Worm (Caenorhabditis elegans) whole organism, mixed stage, embryonic: ENCODE data around the gene C18G1.7.

ENCODE experiments used
- M03D4.4 ChIP-seq: sonication (generic microtip); optimal IDR thresholded peaks from 2 replicates; lab custom pipeline; 2017; ENCODE audit warnings: mild to moderate bottlenecking, missing genetic modification characterization, missing compliant biosample characterization
- blmp-1 ChIP-seq: fragments of 150-350 bp; optimal IDR thresholded peaks from 2 replicates; lab custom pipeline; 2014; ENCODE audit warnings: missing biosample characterization, missing genetic modification characterization
- ceh-39 ChIP-seq: fragments of 150-350 bp; optimal IDR thresholded peaks from 2 replicates; lab custom pipeline; 2014; ENCODE audit warnings: missing biosample characterization, missing genetic modification characterization
- ceh-43 ChIP-seq: fragments of 200-800 bp; sonication (Bioruptor generic); optimal IDR thresholded peaks from 2 replicates; lab custom pipeline; 2018; ENCODE audit warnings: mild to moderate bottlenecking, missing genetic modification characterization, moderate library complexity, missing compliant biosample characterization
- ceh-83 ChIP-seq: fragments of 200-800 bp; sonication (Bioruptor generic); optimal IDR thresholded peaks from 2 replicates; lab custom pipeline; 2018; ENCODE audit warnings: mild to moderate bottlenecking, missing genetic modification characterization, missing compliant biosample characterization
- ces-1 ChIP-seq: fragments of 150-350 bp; optimal IDR thresholded peaks from 2 replicates; lab custom pipeline; 2014; ENCODE audit warnings: missing biosample characterization, missing genetic modification reagents, missing genetic modification characterization
- cnd-1 ChIP-seq: fragments of 200-800 bp; sonication (Bioruptor generic); optimal IDR thresholded peaks from 2 replicates; lab custom pipeline; 2018; ENCODE audit warnings: mild to moderate bottlenecking, missing genetic modification characterization, missing compliant biosample characterization
- drap-1 ChIP-seq: fragments of 200-800 bp; sonication (Bioruptor generic); optimal IDR thresholded peaks from 3 replicates; lab custom pipeline; 2018; ENCODE audit warnings: mild to moderate bottlenecking, missing genetic modification characterization, missing compliant biosample characterization
- elt-1 ChIP-seq: sonication (generic microtip); optimal IDR thresholded peaks from 2 replicates; lab custom pipeline; 2017; ENCODE audit warnings: missing genetic modification characterization, mild to moderate bottlenecking, missing compliant biosample characterization, antibody characterized with exemption, moderate library complexity, borderline replicate concordance; ENCODE audit not compliant: insufficient read depth
- flh-1 ChIP-seq: fragments of 200-800 bp; sonication (Bioruptor generic); optimal IDR thresholded peaks from 2 replicates; lab custom pipeline; 2018; ENCODE audit warnings: mild to moderate bottlenecking, missing genetic modification characterization, moderate library complexity, missing compliant biosample characterization
- ham-2 ChIP-seq: fragments of 200-800 bp; sonication (Bioruptor generic); optimal IDR thresholded peaks from 2 replicates; lab custom pipeline; 2018; ENCODE audit warnings: mild to moderate bottlenecking, missing genetic modification characterization, missing compliant biosample characterization
- hlh-1 ChIP-seq: fragments of 150-350 bp; optimal IDR thresholded peaks from 2 replicates; lab custom pipeline; 2014; ENCODE audit warnings: missing biosample characterization, missing genetic modification reagents, missing genetic modification characterization
- lin-13 ChIP-seq: fragments of 150-350 bp; optimal IDR thresholded peaks from 2 replicates; lab custom pipeline; 2014; ENCODE audit warnings: missing biosample characterization, missing genetic modification characterization
- lin-32 ChIP-seq: fragments of 200-800 bp; sonication (Bioruptor generic); optimal IDR thresholded peaks from 2 replicates; lab custom pipeline; 2018; ENCODE audit warnings: mild to moderate bottlenecking, missing genetic modification characterization, missing compliant biosample characterization
- lsy-2 ChIP-seq: fragments of 150-350 bp; optimal IDR thresholded peaks from 2 replicates; lab custom pipeline; 2014; ENCODE audit warnings: missing biosample characterization, missing genetic modification characterization
- mab-5 ChIP-seq: fragments of 150-350 bp; optimal IDR thresholded peaks from 2 replicates; lab custom pipeline; 2014; ENCODE audit warnings: missing biosample characterization, missing genetic modification characterization
- mep-1 ChIP-seq: fragments of 150-350 bp; optimal IDR thresholded peaks from 2 replicates; lab custom pipeline; 2017; ENCODE audit warnings: missing biosample characterization, missing genetic modification reagents, missing genetic modification characterization, inconsistent platforms
- mls-2 ChIP-seq: sonication (generic microtip); optimal IDR thresholded peaks from 2 replicates; lab custom pipeline; 2016; ENCODE audit warnings: mild to moderate bottlenecking, missing genetic modification characterization, moderate library complexity, missing compliant biosample characterization
- nhr-12 ChIP-seq: fragments of 150-350 bp; optimal IDR thresholded peaks from 2 replicates; lab custom pipeline; 2014; ENCODE audit warnings: missing biosample characterization, missing genetic modification characterization
- nhr-2 ChIP-seq: fragments of 150-350 bp; optimal IDR thresholded peaks from 2 replicates; lab custom pipeline; 2014; ENCODE audit warnings: missing biosample characterization, missing genetic modification characterization
- nhr-28 ChIP-seq: fragments of 150-350 bp; optimal IDR thresholded peaks from 2 replicates; lab custom pipeline; 2014; ENCODE audit warnings: missing biosample characterization, missing genetic modification characterization
- nhr-76 ChIP-seq: sonication (generic microtip); optimal IDR thresholded peaks from 2 replicates; lab custom pipeline; 2017; ENCODE audit warnings: missing biosample characterization, missing genetic modification characterization
- pha-4 ChIP-seq: fragments of 150-350 bp; optimal IDR thresholded peaks from 2 replicates; lab custom pipeline; 2018; ENCODE audit warnings: missing biosample characterization, missing genetic modification reagents, missing genetic modification characterization
- sem-2 ChIP-seq: fragments of 200-800 bp; sonication (Bioruptor generic); optimal IDR thresholded peaks from 2 replicates; lab custom pipeline; 2018; ENCODE audit warnings: mild to moderate bottlenecking, missing genetic modification characterization, missing compliant biosample characterization
- snpc-4 ChIP-seq: fragments of 150-350 bp; optimal IDR thresholded peaks from 2 replicates; lab custom pipeline; 2014; ENCODE audit warnings: missing biosample characterization, missing genetic modification characterization
- sptf-1 ChIP-seq: sonication (generic microtip); optimal IDR thresholded peaks from 2 replicates; lab custom pipeline; 2017; ENCODE audit warnings: mild to moderate bottlenecking, missing genetic modification characterization, moderate library complexity, missing compliant biosample characterization
- tbx-8 ChIP-seq: fragments of 200-800 bp; sonication (Bioruptor generic); optimal IDR thresholded peaks from 2 replicates; lab custom pipeline; 2018; ENCODE audit warnings: mild to moderate bottlenecking, missing genetic modification characterization, moderate library complexity, missing compliant biosample characterization
- unc-120 ChIP-seq: sonication (generic microtip); optimal IDR thresholded peaks from 2 replicates; lab custom pipeline; 2017; ENCODE audit warnings: missing genetic modification characterization, missing compliant biosample characterization; ENCODE audit not compliant: poor library complexity, severe bottlenecking
- unc-39 ChIP-seq: fragments of 150-350 bp; optimal IDR thresholded peaks from 2 replicates; lab custom pipeline; 2014; ENCODE audit warnings: missing biosample characterization, missing genetic modification characterization
- unc-62 ChIP-seq: fragments of 150-350 bp; optimal IDR thresholded peaks from 2 replicates; lab custom pipeline; 2014; ENCODE audit warnings: missing biosample characterization, missing genetic modification reagents, missing genetic modification characterization
- zip-8 ChIP-seq: fragments of 150-350 bp; optimal IDR thresholded peaks from 2 replicates; lab custom pipeline; 2014; ENCODE audit warnings: missing biosample characterization, missing genetic modification characterization
- ztf-11 ChIP-seq: fragments of 150-350 bp; optimal IDR thresholded peaks from 2 replicates; lab custom pipeline; 2014; ENCODE audit warnings: missing biosample characterization, missing genetic modification characterization

The C18G1.7 gene

ce11 chrV:4719965-4720364 lies 25.4 kb upstream of the C18G1.7 start, which contains the start of gene prx-6:
TSS of gene prx-6 (minus strand) at chrV:4720093.
- TF ChIP-seq snpc-4 (tag; lab: Kevin White, UChicago), result no peak
- no peak for TF ChIP-seq lin-32 (GFP tag; lab: Kevin White, UChicago)
- TF ChIP-seq ztf-11 (tag; lab: Kevin White, UChicago), result no peak
- TF ChIP-seq flh-1, result no peak
- TF ChIP-seq pha-4 (tag; lab: Kevin White, UChicago), result no peak
- no peak for TF ChIP-seq elt-1
- no peak for TF ChIP-seq nhr-76 (tag; lab: Kevin White, UChicago)
- TF ChIP-seq ceh-43 (GFP tag; lab: Kevin White, UChicago), result no peak
- TF ChIP-seq ham-2, result no peak
- TF ChIP-seq mep-1 (tag; lab: Kevin White, UChicago), result no peak
- no peak for TF ChIP-seq unc-62
- no peak for TF ChIP-seq M03D4.4 (tag; lab: Kevin White, UChicago)
- no peak for TF ChIP-seq ceh-39 (tag; lab: Kevin White, UChicago)

- TF ChIP-seq sptf-1 (tag; lab: Kevin White, UChicago), result no peak
- TF ChIP-seq hlh-1 (tag; lab: Kevin White, UChicago), result no peak
- no peak for TF ChIP-seq M03D4.4 (tag; lab: Kevin White, UChicago)
- no peak for TF ChIP-seq zip-8
- no peak for TF ChIP-seq lsy-2 (tag; lab: Kevin White, UChicago)
- TF ChIP-seq drap-1 (GFP tag; lab: Kevin White, UChicago), result no peak
- TF ChIP-seq mab-5 (tag; lab: Kevin White, UChicago), result no peak
- TF ChIP-seq elt-1, result no peak
- TF ChIP-seq tbx-8 (GFP tag; lab: Kevin White, UChicago), result no peak
- no peak for TF ChIP-seq cnd-1
- TF ChIP-seq nhr-12 (tag; lab: Kevin White, UChicago), result no peak
- no peak for TF ChIP-seq mep-1 (tag; lab: Kevin White, UChicago)
- TF ChIP-seq lin-32 (GFP tag; lab: Kevin White, UChicago), result no peak
- no peak for TF ChIP-seq ces-1 (GFP tag; lab: Kevin White, UChicago)
- no peak for TF ChIP-seq ztf-11 (tag; lab: Kevin White, UChicago)
- no peak for TF ChIP-seq ceh-43 (GFP tag; lab: Kevin White, UChicago)
- TF ChIP-seq sem-2 (GFP tag; lab: Kevin White, UChicago), result no peak
These were observed 24.4 kb upstream of the C18G1.7 start for ce11 chrV:4720884-4721464.

- TF ChIP-seq unc-120 (tag; lab: Kevin White, UChicago) (no peak), mls-2 (tag; lab: Kevin White, UChicago) (no peak), ham-2 (no peak), nhr-76 (tag; lab: Kevin White, UChicago) (no peak), hlh-1 (tag; lab: Kevin White, UChicago) (no peak), nhr-28 (tag; lab: Kevin White, UChicago) (no peak), pha-4 (tag; lab: Kevin White, UChicago) (no peak), mep-1 (tag; lab: Kevin White, UChicago) (no peak), drap-1 (GFP tag; lab: Kevin White, UChicago) (no peak), blmp-1 (tag; lab: Kevin White, UChicago) (no peak), lin-13 (tag; lab: Kevin White, UChicago) (no peak), nhr-2 (no peak), lsy-2 (tag; lab: Kevin White, UChicago) (no peak), M03D4.4 (tag; lab: Kevin White, UChicago) (no peak)
These were observed 23.1 kb upstream of the C18G1.7 start, which contains the start of gene F39G3.5 for ce11 chrV:4722314-4722713. TSS of gene F39G3.5 (plus strand) at chrV:4722614.

ce11 chrV:4724453-4724852 lies 20.9 kb upstream of the C18G1.7 start, which contains the start of gene F39G3.4:
TSS of gene F39G3.4 (plus strand) at chrV:4724753.
- TF ChIP-seq nhr-2 (no peak), nhr-28 (tag; lab: Kevin White, UChicago) (no peak), ceh-83 (no peak), lin-13 (tag; lab: Kevin White, UChicago) (no peak), flh-1 (no peak), ceh-43 (GFP tag; lab: Kevin White, UChicago) (no peak), hlh-1 (tag; lab: Kevin White, UChicago) (no peak), unc-39 (no peak), sptf-1 (tag; lab: Kevin White, UChicago) (no peak), pha-4 (tag; lab: Kevin White, UChicago) (no peak), nhr-76 (tag; lab: Kevin White, UChicago) (no peak), ceh-39 (tag; lab: Kevin White, UChicago) (no peak), mls-2 (tag; lab: Kevin White, UChicago) (no peak), lin-32 (GFP tag; lab: Kevin White, UChicago) (no peak), nhr-12 (tag; lab: Kevin White, UChicago) (no peak), unc-62 (no peak), ham-2 (no peak), mep-1 (tag; lab: Kevin White, UChicago) (no peak)
